Worm (Caenorhabditis elegans): ENCODE measurements around the gene taf-2.

Gene taf-2

DNA sequence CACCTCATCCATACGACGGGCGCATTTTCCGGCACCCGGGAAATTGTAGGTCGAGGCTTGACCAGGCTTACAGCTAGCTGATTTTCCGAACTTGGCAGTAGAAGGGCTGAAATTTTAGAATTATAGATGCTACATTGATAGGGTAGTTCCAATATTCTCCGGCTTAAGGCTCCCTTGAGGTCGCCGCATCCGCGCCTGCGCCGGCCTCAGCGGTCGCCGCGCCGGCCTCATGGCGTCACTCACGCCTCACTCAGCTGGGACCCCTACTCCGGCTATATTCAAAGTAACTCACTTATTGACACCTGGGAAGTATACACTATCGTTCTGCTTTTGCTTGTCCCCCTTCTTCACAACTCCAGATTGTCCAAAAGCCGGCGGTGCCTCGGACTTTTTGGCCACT is 10.7 kb upstream of the taf-2 start:
- TF ChIP-seq ces-1 (GFP tag; optimal IDR thresholded peaks at IDR 0.05) (no peak), lir-3 (tag; optimal IDR thresholded peaks at IDR 0.05; ENCODE audit: poor library complexity) (no peak), vab-15 (tag; optimal IDR thresholded peaks at IDR 0.05) (no peak), zip-4 (GFP tag; optimal IDR thresholded peaks at IDR 0.05) (no peak), hpl-2 (GFP tag; optimal IDR thresholded peaks at IDR 0.05) (no peak), unc-130 (tag; optimal IDR thresholded peaks at IDR 0.05) (no peak), rnt-1 (tag; optimal IDR thresholded peaks at IDR 0.05) (no peak), efl-1 (optimal IDR thresholded peaks at IDR 0.05) (no peak), efl-1 (GFP tag; optimal IDR thresholded peaks at IDR 0.05 in 1 of 2) (peak in 1 of 2 experiments; percentile 69)

ce11 chrIV:3601846-3602245 is 8.4 kb upstream of the taf-2 start:
- TF ChIP-seq efl-1 (optimal IDR thresholded peaks at IDR 0.05) (no peak), efl-1 (GFP tag; optimal IDR thresholded peaks at IDR 0.05 in 1 of 2) (no peak), fkh-8 (tag; optimal IDR thresholded peaks at IDR 0.05) (no peak), lin-14 (GFP tag; optimal IDR thresholded peaks at IDR 0.05) (no peak), hlh-17 (GFP tag; optimal IDR thresholded peaks at IDR 0.05; ENCODE audit: borderline replicate concordance) (no peak), nhr-84 (tag; optimal IDR thresholded peaks at IDR 0.05) (no peak), rnt-1 (tag; optimal IDR thresholded peaks at IDR 0.05) (no peak), aha-1 (tag; optimal IDR thresholded peaks at IDR 0.05) (no peak), Y116A8C.19 (tag; optimal IDR thresholded peaks at IDR 0.05; ENCODE audit: borderline replicate concordance) (no peak), ceh-82 (tag; optimal IDR thresholded peaks at IDR 0.05) (no peak), mep-1 (tag; optimal IDR thresholded peaks at IDR 0.05) (no peak), alr-1 (tag; optimal IDR thresholded peaks at IDR 0.05; ENCODE audit: borderline replicate concordance) (no peak), ceh-63 (GFP tag; optimal IDR thresholded peaks at IDR 0.05) (no peak), nhr-47 (tag; optimal IDR thresholded peaks at IDR 0.05) (no peak), unc-86 (tag; optimal IDR thresholded peaks at IDR 0.05) (no peak), snpc-4 (tag; optimal IDR thresholded peaks at IDR 0.05) (no peak), C34B4.2 (tag; optimal IDR thresholded peaks at IDR 0.05) (no peak), xbp-1 (tag; optimal IDR thresholded peaks at IDR 0.05) (no peak), irx-1 (tag; optimal IDR thresholded peaks at IDR 0.05) (no peak), swsn-7 (tag; optimal IDR thresholded peaks at IDR 0.05) (no peak)

ce11 chrIV:3599958-3600357 is 6.5 kb upstream of the taf-2 start, which contains the start of gene Y37E11B.7:
TSS of gene Y37E11B.7 (minus strand) at chrIV:3600164.
- TF ChIP-seq nhr-85 (tag), result peak; percentile 33
- TF ChIP-seq efl-1 (optimal IDR thresholded peaks at IDR 0.05), result no peak
- peak in 1 of 2 experiments; percentile 74 for TF ChIP-seq efl-1 (GFP tag; optimal IDR thresholded peaks at IDR 0.05 in 1 of 2)
- peak; percentile 85 for TF ChIP-seq blmp-1 (tag; optimal IDR thresholded peaks at IDR 0.05)
- peak in 1 of 6 experiments; percentile 23 for TF ChIP-seq elt-3 (tag; optimal IDR thresholded peaks at IDR 0.05)
- TF ChIP-seq ztf-11 (tag; optimal IDR thresholded peaks at IDR 0.05), result no peak
- no peak for TF ChIP-seq aha-1 (tag; optimal IDR thresholded peaks at IDR 0.05)

ce11 chrIV:3599126-3599525 is 5.7 kb upstream of the taf-2 start, which contains the start of gene Y37E11B.6:
TSS of gene Y37E11B.6 (minus strand) at chrIV:3599306.
- TF ChIP-seq blmp-1 (tag; optimal IDR thresholded peaks at IDR 0.05) (peak; percentile 18), lin-35 (GFP tag; optimal IDR thresholded peaks at IDR 0.05) (peak; percentile 4 to 13), dpl-1 (GFP tag; optimal IDR thresholded peaks at IDR 0.05) (peak in 1 of 3 experiments; percentile 44), lsy-2 (tag; optimal IDR thresholded peaks at IDR 0.05) (peak in 1 of 2 experiments; percentile 17), hlh-17 (GFP tag; optimal IDR thresholded peaks at IDR 0.05; ENCODE audit: borderline replicate concordance) (no peak), ama-1 (optimal IDR thresholded peaks at IDR 0.05) (no peak), efl-1 (optimal IDR thresholded peaks at IDR 0.05) (peak; percentile 24 to 50), efl-1 (GFP tag; optimal IDR thresholded peaks at IDR 0.05 in 1 of 2) (peak; percentile 51 to 82), xbp-1 (tag; optimal IDR thresholded peaks at IDR 0.05) (no peak), nhr-85 (tag) (peak; percentile 40)

ce11 chrIV:3598452-3598851 is 5.0 kb upstream of the taf-2 start, which contains the start of gene Y37E11B.5:
TSS of gene Y37E11B.5 (minus strand) at chrIV:3598552.
- TF ChIP-seq rnt-1 (tag; optimal IDR thresholded peaks at IDR 0.05), result no peak
- TF ChIP-seq sptf-1 (tag; optimal IDR thresholded peaks at IDR 0.05), result no peak
- no peak for TF ChIP-seq snpc-4 (tag; optimal IDR thresholded peaks at IDR 0.05)
- TF ChIP-seq tbx-2 (tag; optimal IDR thresholded peaks at IDR 0.05), result no peak
- TF ChIP-seq hpl-2 (GFP tag; optimal IDR thresholded peaks at IDR 0.05), result no peak
- TF ChIP-seq lsy-2 (tag; optimal IDR thresholded peaks at IDR 0.05), result no peak
- no peak for TF ChIP-seq swsn-7 (tag; optimal IDR thresholded peaks at IDR 0.05)
- no peak for TF ChIP-seq nhr-71 (tag; optimal IDR thresholded peaks at IDR 0.05)
- no peak for TF ChIP-seq unc-130 (tag; optimal IDR thresholded peaks at IDR 0.05)
- no peak for TF ChIP-seq ceh-8 (GFP tag; optimal IDR thresholded peaks at IDR 0.05)
- no peak for TF ChIP-seq elt-2 (tag; optimal IDR thresholded peaks at IDR 0.05)
- TF ChIP-seq ceh-63 (GFP tag; optimal IDR thresholded peaks at IDR 0.05), result no peak
- TF ChIP-seq nhr-12 (tag; optimal IDR thresholded peaks at IDR 0.05), result no peak
- no peak for TF ChIP-seq fkh-4 (tag; optimal IDR thresholded peaks at IDR 0.05; ENCODE audit: borderline replicate concordance)
- TF ChIP-seq efl-1 (optimal IDR thresholded peaks at IDR 0.05), result no peak
- no peak for TF ChIP-seq efl-1 (GFP tag; optimal IDR thresholded peaks at IDR 0.05 in 1 of 2)
- no peak for TF ChIP-seq dsc-1 (tag; optimal IDR thresholded peaks at IDR 0.05)
- no peak for TF ChIP-seq hlh-4 (tag; optimal IDR thresholded peaks at IDR 0.05)
- TF ChIP-seq fkh-8 (tag; optimal IDR thresholded peaks at IDR 0.05), result no peak

All from whole organism, L1 larva.